Worm (Caenorhabditis elegans) whole organism, L1 larva: ENCODE data around the gene W06D11.1.

Experiments
- C04F5.9 ChIP-seq: sonication (generic microtip); optimal IDR thresholded peaks from 2 replicates; lab custom pipeline; 2016; ENCODE audit warnings: missing genetic modification characterization, missing compliant biosample characterization
- C16A3.4 ChIP-seq: fragments of 150-350 bp; optimal IDR thresholded peaks from 2 replicates; lab custom pipeline; 2014; ENCODE audit warnings: missing biosample characterization, missing genetic modification characterization
- F16B12.6 ChIP-seq: fragments of 150-350 bp; optimal IDR thresholded peaks from 2 replicates; lab custom pipeline; 2014; ENCODE audit warnings: missing biosample characterization, missing genetic modification characterization
- aha-1 ChIP-seq: fragments of 150-350 bp; optimal IDR thresholded peaks from 2 replicates; lab custom pipeline; 2014; ENCODE audit warnings: missing biosample characterization, missing genetic modification characterization
- blmp-1 ChIP-seq: fragments of 150-350 bp; optimal IDR thresholded peaks from 2 replicates; lab custom pipeline; 2014; ENCODE audit warnings: missing biosample characterization, missing genetic modification characterization
- ceh-8 ChIP-seq: fragments of 200-800 bp; sonication (Bioruptor generic); optimal IDR thresholded peaks from 2 replicates; lab custom pipeline; 2018; ENCODE audit warnings: mild to moderate bottlenecking, missing genetic modification characterization, moderate library complexity, missing compliant biosample characterization
- ceh-88 ChIP-seq: fragments of 200-800 bp; sonication (Bioruptor generic); IDR thresholded peaks from 2 replicates; pipeline ENCODE4 v1.3.6; 2022; ENCODE audit warnings: missing genetic modification characterization, missing compliant biosample characterization
- dpl-1 ChIP-seq, 3 experiments: fragments of 150-350 bp in 2 of 3; sonication (generic microtip) in 1 of 3; optimal IDR thresholded peaks; 2 replicates each; lab custom pipeline; 2014 to 2017; ENCODE audit warnings: missing biosample characterization in 3 of 3, missing genetic modification characterization in 3 of 3, missing genetic modification reagents in 3 of 3
- efl-1 ChIP-seq, 4 experiments: fragments of 150-350 bp; optimal IDR thresholded peaks in 3 of 4; peaks in 1 of 4; 1 replicate in 1 of 4; 2 replicates in 3 of 4; lab custom pipeline; 2014; ENCODE audit warnings: missing biosample characterization in 2 of 4, missing genetic modification characterization in 2 of 4, missing genetic modification reagents in 2 of 4
- efl-3 ChIP-seq: fragments of 200-800 bp; sonication (Bioruptor generic); optimal IDR thresholded peaks from 2 replicates; lab custom pipeline; 2018; ENCODE audit warnings: mild to moderate bottlenecking, missing genetic modification characterization, missing compliant biosample characterization
- egl-27 ChIP-seq, 2 experiments: fragments of 150-350 bp in 1 of 2; sonication (generic microtip); optimal IDR thresholded peaks; 3 replicates each; lab custom pipeline; 2017 to 2018; ENCODE audit warnings: missing biosample characterization in 2 of 2, missing genetic modification characterization in 2 of 2, missing genetic modification reagents in 2 of 2
- elt-2 ChIP-seq: sonication (generic microtip); optimal IDR thresholded peaks from 2 replicates; lab custom pipeline; 2016; ENCODE audit warnings: missing genetic modification characterization, mild to moderate bottlenecking, inconsistent platforms, missing compliant biosample characterization, missing genetic modification reagents
- ets-5 ChIP-seq: fragments of 200-800 bp; sonication (Bioruptor generic); IDR thresholded peaks from 2 replicates; pipeline ENCODE4 v1.3.6; 2022; ENCODE audit warnings: missing genetic modification characterization, missing compliant biosample characterization
- isw-1 ChIP-seq: fragments of 200-800 bp; sonication (Bioruptor generic); IDR thresholded peaks from 2 replicates; pipeline ENCODE4 v1.3.6; 2022; ENCODE audit warnings: missing genetic modification characterization, missing compliant biosample characterization
- jun-1 ChIP-seq: fragments of 150-350 bp; optimal IDR thresholded peaks from 2 replicates; lab custom pipeline; 2014; ENCODE audit warnings: missing biosample characterization, missing genetic modification reagents, missing genetic modification characterization
- lir-3 ChIP-seq: sonication (generic microtip); optimal IDR thresholded peaks from 2 replicates; lab custom pipeline; 2016; ENCODE audit warnings: mild to moderate bottlenecking, missing genetic modification characterization, moderate library complexity, missing compliant biosample characterization; ENCODE audit not compliant: poor library complexity
- mab-9 ChIP-seq: fragments of 200-800 bp; sonication (Bioruptor generic); IDR thresholded peaks from 2 replicates; pipeline ENCODE4 v1.3.6; 2022; ENCODE audit warnings: missing genetic modification reagents, missing genetic modification characterization, missing compliant biosample characterization
- mdl-1 ChIP-seq, 2 experiments: fragments of 150-350 bp; optimal IDR thresholded peaks; 2 replicates each; lab custom pipeline; 2014 to 2017; ENCODE audit warnings: missing biosample characterization in 2 of 2, missing genetic modification characterization in 2 of 2, inconsistent platforms in 1 of 2
- nhr-12 ChIP-seq: sonication (generic microtip); optimal IDR thresholded peaks from 2 replicates; lab custom pipeline; 2017; ENCODE audit warnings: missing biosample characterization, missing genetic modification characterization
- nhr-19 ChIP-seq: fragments of 200-800 bp; sonication (Bioruptor generic); conservative IDR thresholded peaks from 2 replicates; pipeline ENCODE4 v1.3.6; 2022; ENCODE audit warnings: missing genetic modification characterization, missing compliant biosample characterization
- nhr-20 ChIP-seq: sonication (generic microtip); optimal IDR thresholded peaks from 2 replicates; lab custom pipeline; 2016; ENCODE audit warnings: mild to moderate bottlenecking, missing genetic modification characterization, missing compliant biosample characterization
- nhr-47 ChIP-seq: sonication (generic microtip); optimal IDR thresholded peaks from 2 replicates; lab custom pipeline; 2016; ENCODE audit warnings: mild to moderate bottlenecking, missing genetic modification characterization, moderate library complexity, missing compliant biosample characterization
- nhr-71 ChIP-seq: sonication (generic microtip); optimal IDR thresholded peaks from 2 replicates; lab custom pipeline; 2016; ENCODE audit warnings: mild to moderate bottlenecking, missing genetic modification characterization, moderate library complexity, missing compliant biosample characterization
- nhr-85 ChIP-seq: sonication (generic microtip); peaks from one replicate; lab custom pipeline; 2016; ENCODE audit warnings: missing genetic modification characterization, inconsistent platforms, missing compliant biosample characterization
- nhr-90 ChIP-seq: sonication (generic microtip); optimal IDR thresholded peaks from 2 replicates; lab custom pipeline; 2016; ENCODE audit warnings: mild to moderate bottlenecking, missing genetic modification characterization, missing compliant biosample characterization; ENCODE audit not compliant: poor library complexity
- pag-3 ChIP-seq: sonication (generic microtip); optimal IDR thresholded peaks from 2 replicates; lab custom pipeline; 2017; ENCODE audit warnings: missing genetic modification characterization, mild to moderate bottlenecking, missing compliant biosample characterization, antibody characterized with exemption, borderline replicate concordance; ENCODE audit not compliant: insufficient read depth
- rnt-1 ChIP-seq: sonication (generic microtip); optimal IDR thresholded peaks from 2 replicates; lab custom pipeline; 2016; ENCODE audit warnings: mild to moderate bottlenecking, missing genetic modification characterization, moderate library complexity, missing compliant biosample characterization
- snpc-4 ChIP-seq: fragments of 150-350 bp; optimal IDR thresholded peaks from 2 replicates; lab custom pipeline; 2014; ENCODE audit warnings: missing biosample characterization, missing genetic modification characterization
- snu-23 ChIP-seq: sonication (generic microtip); optimal IDR thresholded peaks from 2 replicates; lab custom pipeline; 2016; ENCODE audit warnings: missing genetic modification characterization, missing compliant biosample characterization
- sox-4 ChIP-seq: sonication (generic microtip); optimal IDR thresholded peaks from 2 replicates; lab custom pipeline; 2016; ENCODE audit warnings: missing genetic modification characterization, missing compliant biosample characterization
- sptf-1 ChIP-seq: fragments of 150-350 bp; optimal IDR thresholded peaks from 2 replicates; lab custom pipeline; 2014; ENCODE audit warnings: missing biosample characterization, missing genetic modification characterization
- sup-37 ChIP-seq: fragments of 200-800 bp; sonication (Bioruptor generic); optimal IDR thresholded peaks from 2 replicates; lab custom pipeline; 2018; ENCODE audit warnings: mild to moderate bottlenecking, missing genetic modification characterization, missing compliant biosample characterization
- tlp-1 ChIP-seq: fragments of 150-350 bp; optimal IDR thresholded peaks from 2 replicates; lab custom pipeline; 2014; ENCODE audit warnings: missing biosample characterization, missing genetic modification characterization
- unc-62 ChIP-seq: fragments of 150-350 bp; optimal IDR thresholded peaks from 2 replicates; lab custom pipeline; 2014; ENCODE audit warnings: missing biosample characterization, missing genetic modification reagents, missing genetic modification characterization
- xbp-1 ChIP-seq: sonication (generic microtip); optimal IDR thresholded peaks from 2 replicates; lab custom pipeline; 2016; ENCODE audit warnings: missing genetic modification characterization, missing compliant biosample characterization

W06D11.1 gene

ce11 chrX:12331795-12332194 lies 37.4 kb downstream of the W06D11.1 start, which contains the start of gene srd-46:
srd-46 (plus strand) TSS chrX:12332095.
- TF ChIP-seq nhr-71 (peak; percentile 18), mab-9 (GFP tag; lab: Robert Waterston, UW) (no peak)

- TF ChIP-seq efl-1 (optimal IDR thresholded peaks at IDR 0.05; lab: Kevin White, UChicago) = no peak
- peak in 1 of 2 experiments; percentile 70 for TF ChIP-seq efl-1 (GFP tag; optimal IDR thresholded peaks at IDR 0.05 in 1 of 2; lab: Kevin White, UChicago)
- no peak for TF ChIP-seq pag-3 (tag; lab: Kevin White, UChicago)
These were observed 39.1 kb downstream of the W06D11.1 start, which contains the start of gene srd-47 for ce11 chrX:12333479-12333878. srd-47 (plus strand) TSS chrX:12333642.

- TF ChIP-seq nhr-12 (no peak), egl-27 (tag; optimal IDR thresholded peaks at IDR 0.05; lab: Kevin White, UChicago) (no peak), rnt-1 (tag; lab: Kevin White, UChicago) (no peak), F16B12.6 (tag; lab: Kevin White, UChicago) (no peak), snpc-4 (tag; lab: Kevin White, UChicago) (no peak), ceh-8 (no peak), sup-37 (GFP tag; lab: Kevin White, UChicago) (no peak), isw-1 (GFP tag; lab: Robert Waterston, UW) (no peak), C04F5.9 (tag; lab: Kevin White, UChicago) (no peak), mdl-1 (tag; optimal IDR thresholded peaks at IDR 0.05; lab: Kevin White, UChicago) (no peak), sptf-1 (tag; lab: Kevin White, UChicago) (no peak), aha-1 (tag; lab: Kevin White, UChicago) (no peak), sox-4 (tag; lab: Kevin White, UChicago) (no peak), tlp-1 (tag; lab: Kevin White, UChicago) (no peak), elt-2 (tag; lab: Kevin White, UChicago) (no peak)
These were observed 41.4 kb downstream of the W06D11.1 start, which contains the start of gene srd-48 for ce11 chrX:12335808-12336207. srd-48 (plus strand) TSS chrX:12336108.

ce11 chrX:12337846-12338490 lies 43.6 kb downstream of the W06D11.1 start, which contains the start of gene srd-44:
srd-44 (plus strand) TSS chrX:12338440.
- TF ChIP-seq nhr-47 (tag; lab: Kevin White, UChicago) = peak; percentile 13
- no peak for TF ChIP-seq efl-3 (GFP tag; lab: Kevin White, UChicago)
- TF ChIP-seq snu-23 (GFP tag; lab: Kevin White, UChicago) = peak; percentile 50
- TF ChIP-seq C16A3.4 (tag; lab: Kevin White, UChicago) = peak; percentile 19
- TF ChIP-seq nhr-90 = peak; percentile 33
- no peak for TF ChIP-seq dpl-1 (GFP tag; optimal IDR thresholded peaks at IDR 0.05; lab: Kevin White, UChicago)
- no peak for TF ChIP-seq jun-1 (tag; lab: Kevin White, UChicago)
- peak; percentile 31 for TF ChIP-seq nhr-71
- no peak for TF ChIP-seq efl-1 (optimal IDR thresholded peaks at IDR 0.05; lab: Kevin White, UChicago)
- TF ChIP-seq efl-1 (GFP tag; optimal IDR thresholded peaks at IDR 0.05 in 1 of 2; lab: Kevin White, UChicago) = peak in 1 of 2 experiments; percentile 58
- no peak for TF ChIP-seq unc-62 (GFP tag; lab: Kevin White, UChicago)
- TF ChIP-seq nhr-85 = peak; percentile 40
- 0 out of 2 replicates have a peak, but pooled peaks have one; percentile 10 for TF ChIP-seq nhr-19 (GFP tag; lab: Robert Waterston, UW)
- TF ChIP-seq egl-27 (tag; optimal IDR thresholded peaks at IDR 0.05; lab: Kevin White, UChicago) = no peak
- TF ChIP-seq ceh-88 = no peak
- peak; percentile 48 for TF ChIP-seq lir-3 (tag; lab: Kevin White, UChicago)
- no peak for TF ChIP-seq ets-5 (GFP tag; lab: Robert Waterston, UW)
- no peak for TF ChIP-seq blmp-1 (tag; lab: Kevin White, UChicago)
- no peak for TF ChIP-seq xbp-1 (tag; lab: Kevin White, UChicago)
- peak; percentile 29 for TF ChIP-seq nhr-20 (tag; lab: Kevin White, UChicago)
- TF ChIP-seq, all 84 proteins: peak for 10
